Worm (Caenorhabditis elegans): ENCODE results near the gene cal-1.

Gene cal-1

DNA sequence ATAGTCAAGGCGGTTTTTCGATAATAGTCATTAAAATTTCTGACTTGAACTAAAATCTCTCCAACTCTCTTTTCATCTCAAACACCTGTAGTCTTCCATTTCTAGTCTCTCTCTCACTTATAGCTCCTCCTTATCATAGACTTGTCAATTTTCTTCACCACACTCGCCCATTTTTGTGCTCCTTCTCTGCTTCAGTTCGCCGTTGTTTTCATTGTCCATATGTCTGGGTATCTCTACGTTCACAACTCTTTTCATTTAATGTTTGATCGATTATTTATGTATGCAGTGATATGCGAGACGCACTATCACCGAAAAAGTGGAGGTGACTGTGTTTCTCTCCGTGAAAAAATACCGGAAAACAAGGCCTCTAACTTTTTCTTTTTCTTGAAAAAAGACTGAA lies 49.3 kb downstream of the cal-1 start:
- TF ChIP-seq mep-1 (tag; optimal IDR thresholded peaks at IDR 0.05) (no peak), daf-16 (GFP tag; optimal IDR thresholded peaks at IDR 0.05) (no peak), daf-16 (tag; optimal IDR thresholded peaks at IDR 0.05) (peak; percentile 93), mes-2 (tag; optimal IDR thresholded peaks at IDR 0.05; ENCODE audit: poor library complexity, severe bottlenecking) (peak; percentile 42), aly-2 (tag; optimal IDR thresholded peaks at IDR 0.05) (no peak), dmd-8 (GFP tag; IDR thresholded peaks at IDR 0.05) (no peak), cey-2 (tag; optimal IDR thresholded peaks at IDR 0.05; ENCODE audit: borderline replicate concordance, insufficient read depth) (no peak), nhr-11 (tag; optimal IDR thresholded peaks at IDR 0.05) (peak; percentile 9), lin-1 (GFP tag; IDR thresholded peaks at IDR 0.05) (peak; percentile 45; the same call in 1 of the 2 replicates), nhr-77 (tag; optimal IDR thresholded peaks at IDR 0.05) (peak; percentile 71), dve-1 (tag; optimal IDR thresholded peaks at IDR 0.05; ENCODE audit: insufficient read depth) (peak; percentile 71), F10B5.3 (tag; optimal IDR thresholded peaks at IDR 0.05) (no peak), unc-62 (GFP tag; optimal IDR thresholded peaks at IDR 0.05 in 1 of 2) (peak in 1 of 2 experiments; percentile 72), unc-62 (tag; optimal IDR thresholded peaks at IDR 0.05) (no peak), Y75B8A.6 (GFP tag; IDR thresholded peaks at IDR 0.05) (no peak), ctbp-1 (GFP tag; IDR thresholded peaks at IDR 0.05) (no peak), nhr-111 (GFP tag; optimal IDR thresholded peaks at IDR 0.05) (no peak), aha-1 (tag) (no peak), zfp-3 (GFP tag; conservative IDR thresholded peaks at IDR 0.05) (no peak), nhr-48 (tag; optimal IDR thresholded peaks at IDR 0.05) (no peak), jun-1 (tag; optimal IDR thresholded peaks at IDR 0.05) (no peak), tra-1 (GFP tag; IDR thresholded peaks at IDR 0.05) (peak; percentile 52; the same call in 1 of the 2 replicates), mdt-29 (GFP tag; IDR thresholded peaks at IDR 0.05) (no peak), ztf-7 (tag; optimal IDR thresholded peaks at IDR 0.05) (no peak), nhr-28 (tag; optimal IDR thresholded peaks at IDR 0.05) (peak; percentile 94), madf-9 (GFP tag; conservative IDR thresholded peaks at IDR 0.05) (no peak), ama-1 (optimal IDR thresholded peaks at IDR 0.05) (no peak), zfp-2 (tag; optimal IDR thresholded peaks at IDR 0.05) (no peak), R02D3.7 (tag; optimal IDR thresholded peaks at IDR 0.05) (no peak), hlh-30 (tag; optimal IDR thresholded peaks at IDR 0.05; ENCODE audit: insufficient read depth) (no peak), fos-1 (tag; optimal IDR thresholded peaks at IDR 0.05) (peak; percentile 11), zip-11 (GFP tag; IDR thresholded peaks at IDR 0.05) (no peak), php-3 (GFP tag; IDR thresholded peaks at IDR 0.05) (peak; percentile 90), snpc-1.2 (GFP tag; IDR thresholded peaks at IDR 0.05) (no peak), hlh-11 (tag; optimal IDR thresholded peaks at IDR 0.05) (peak; percentile 89), ZK337.2 (GFP tag; IDR thresholded peaks at IDR 0.05) (no peak), hif-1 (tag; optimal IDR thresholded peaks at IDR 0.05) (no peak), ZK546.5 (tag; optimal IDR thresholded peaks at IDR 0.05) (no peak), zip-2 (tag; optimal IDR thresholded peaks at IDR 0.05) (no peak), F37D6.2 (tag; optimal IDR thresholded peaks at IDR 0.05) (no peak), nhr-102 (tag; optimal IDR thresholded peaks at IDR 0.05) (peak; percentile 37), daf-19 (GFP tag; conservative IDR thresholded peaks at IDR 0.05) (no peak), dmd-9 (GFP tag; IDR thresholded peaks at IDR 0.05) (no peak), F44E2.7 (GFP tag; IDR thresholded peaks at IDR 0.05) (no peak), nhr-237 (tag; optimal IDR thresholded peaks at IDR 0.05) (no peak), dmd-6 (GFP tag; IDR thresholded peaks at IDR 0.05) (peak; percentile 93), madf-5 (GFP tag; IDR thresholded peaks at IDR 0.05) (no peak), lin-38 (GFP tag; IDR thresholded peaks at IDR 0.05) (no peak), pqm-1 (tag; optimal IDR thresholded peaks at IDR 0.05) (peak; percentile 96), mdl-1 (tag; optimal IDR thresholded peaks at IDR 0.05) (no peak), F49E8.2 (tag; optimal IDR thresholded peaks at IDR 0.05; ENCODE audit: borderline replicate concordance) (no peak), attf-4 (tag; optimal IDR thresholded peaks at IDR 0.05) (no peak)

Measured in whole organism, L4 larva.